Fruit fly (Drosophila melanogaster): ENCODE data around the gene colt.

Gene colt

dm6 chr2L:2720368-2720767 lies 49.5 kb downstream of the colt start (continued):
- TF ChIP-seq hb (GFP tag; IDR thresholded peaks at IDR 0.05; ENCODE audit: partially characterized antibody) = no peak
- TF ChIP-seq CG13424 (tag; optimal IDR thresholded peaks at IDR 0.05) = peak; percentile 30
- TF ChIP-seq ken (GFP tag; IDR thresholded peaks at IDR 0.05) = no peak
- peak in 1 of 2 experiments; percentile 12 for TF ChIP-seq dpn (GFP tag; optimal IDR thresholded peaks at IDR 0.05)
- TF ChIP-seq CG2129 (GFP tag; IDR thresholded peaks at IDR 0.05; ENCODE audit: partially characterized antibody) = no peak
- TF ChIP-seq pum (GFP tag; optimal IDR thresholded peaks at IDR 0.05) = no peak
- TF ChIP-seq CG14441 (GFP tag; IDR thresholded peaks at IDR 0.05) = 0 out of 2 replicates have a peak, but pooled peaks have one; percentile 33
- no peak for TF ChIP-seq CG4730 (GFP tag; IDR thresholded peaks at IDR 0.05)
- no peak for TF ChIP-seq CG10431 (GFP tag; optimal IDR thresholded peaks at IDR 0.05)
- TF ChIP-seq HLH4C (GFP tag; IDR thresholded peaks at IDR 0.05; ENCODE audit: partially characterized antibody) = no peak
- no peak for TF ChIP-seq H2.0 (GFP tag; IDR thresholded peaks at IDR 0.05)
- TF ChIP-seq cas (GFP tag; IDR thresholded peaks at IDR 0.05) = no peak
- peak; percentile 35 for TF ChIP-seq Meics (GFP tag; optimal IDR thresholded peaks at IDR 0.05)
- TF ChIP-seq yki (optimal IDR thresholded peaks at IDR 0.05) = no peak
- TF ChIP-seq danr (GFP tag; IDR thresholded peaks at IDR 0.05) = no peak
- no peak for TF ChIP-seq CG43689 (GFP tag; IDR thresholded peaks at IDR 0.05)
- TF ChIP-seq Optix (GFP tag; IDR thresholded peaks at IDR 0.05) = no peak
- no peak for TF ChIP-seq nerfin-2 (GFP tag; IDR thresholded peaks at IDR 0.05; ENCODE audit: partially characterized antibody)
- peak; percentile 40; the same call in 1 of the 2 replicates for TF ChIP-seq Rfx (GFP tag; IDR thresholded peaks at IDR 0.05)
- no peak for TF ChIP-seq zen (tag; optimal IDR thresholded peaks at IDR 0.05)
- no peak for TF ChIP-seq Awh (GFP tag; IDR thresholded peaks at IDR 0.05)
- peak; percentile 27 for TF ChIP-seq Sox102F (GFP tag; optimal IDR thresholded peaks at IDR 0.05)
- no peak for TF ChIP-seq CG30020 (tag; optimal IDR thresholded peaks at IDR 0.05)
- TF ChIP-seq CG14860 (GFP tag; IDR thresholded peaks at IDR 0.05; ENCODE audit: partially characterized antibody) = no peak
- no peak for TF ChIP-seq tio (GFP tag; optimal IDR thresholded peaks at IDR 0.05)
- TF ChIP-seq CG18011 (GFP tag; optimal IDR thresholded peaks at IDR 0.05) = no peak
- no peak for TF ChIP-seq gsb (GFP tag; IDR thresholded peaks at IDR 0.05)
- TF ChIP-seq CG2875 (GFP tag; optimal IDR thresholded peaks at IDR 0.05) = no peak
- no peak for TF ChIP-seq Abd-B (GFP tag; optimal IDR thresholded peaks at IDR 0.05)
- no peak for TF ChIP-seq Max (GFP tag; optimal IDR thresholded peaks at IDR 0.05)
- no peak for TF ChIP-seq Ets97D (GFP tag; optimal IDR thresholded peaks at IDR 0.05)
- TF ChIP-seq CG9437 (GFP tag; optimal IDR thresholded peaks at IDR 0.05) = no peak
- 0 out of 2 replicates have a peak, but pooled peaks have one; percentile 40 for TF ChIP-seq Oaz (GFP tag; IDR thresholded peaks at IDR 0.05)
- TF ChIP-seq CG6175 (GFP tag; IDR thresholded peaks at IDR 0.05) = no peak
- no peak for TF ChIP-seq CG2199 (GFP tag; IDR thresholded peaks at IDR 0.05)
- no peak for TF ChIP-seq CG11093 (GFP tag; IDR thresholded peaks at IDR 0.05)
- TF ChIP-seq CG10321 (GFP tag; IDR thresholded peaks at IDR 0.05) = no peak
- no peak for TF ChIP-seq phol (tag; optimal IDR thresholded peaks at IDR 0.05)
- TF ChIP-seq hbn (GFP tag; IDR thresholded peaks at IDR 0.05; ENCODE audit: partially characterized antibody) = no peak
- no peak for TF ChIP-seq CG10543 (GFP tag; optimal IDR thresholded peaks at IDR 0.05)
- TF ChIP-seq CG3163 (GFP tag; optimal IDR thresholded peaks at IDR 0.05) = no peak
- peak; percentile 43 for TF ChIP-seq Hmr (GFP tag; optimal IDR thresholded peaks at IDR 0.05)
- peak in 1 of 2 experiments; percentile 41 for TF ChIP-seq Hr51 (GFP tag; optimal IDR thresholded peaks at IDR 0.05)
- no peak for TF ChIP-seq Bteb2 (GFP tag; optimal IDR thresholded peaks at IDR 0.05)
- no peak for TF ChIP-seq zfh2 (GFP tag; optimal IDR thresholded peaks at IDR 0.05)
- no peak for TF ChIP-seq sqz (GFP tag; optimal IDR thresholded peaks at IDR 0.05)
- no peak for TF ChIP-seq twi (tag; optimal IDR thresholded peaks at IDR 0.05)
- TF ChIP-seq Ptx1 (GFP tag; IDR thresholded peaks at IDR 0.05) = peak; percentile 41
- TF ChIP-seq Xbp1 (GFP tag; optimal IDR thresholded peaks at IDR 0.05) = no peak
- no peak for TF ChIP-seq hkb (optimal IDR thresholded peaks at IDR 0.05)
- no peak for TF ChIP-seq hkb (GFP tag; IDR thresholded peaks at IDR 0.05)
- TF ChIP-seq CG6254 (GFP tag; optimal IDR thresholded peaks at IDR 0.05) = no peak
